Fruit fly (Drosophila melanogaster) whole organism, embryonic: Measurements from ENCODE around the gene CG12511.

Experiments
- ATbp ChIP-seq: fragments of 200-800 bp; sonication (Bioruptor generic); optimal IDR thresholded peaks from 2 replicates; lab custom pipeline; 2017; ENCODE audit warnings: missing biosample characterization, mild to moderate bottlenecking, missing genetic modification characterization, missing genetic modification reagents
- Atf3 ChIP-seq: fragments of 200-800 bp; sonication (Bioruptor generic); optimal IDR thresholded peaks from 3 replicates; lab custom pipeline; 2016; ENCODE audit warnings: missing biosample characterization, missing genetic modification characterization
- Atf6 ChIP-seq: fragments of 200-800 bp; sonication (Bioruptor generic); IDR thresholded peaks from 2 replicates; pipeline ENCODE4 v1.3.6; 2022; ENCODE audit warnings: missing biosample characterization, missing genetic modification characterization
- Bgb ChIP-seq: fragments of 200-800 bp; sonication (Bioruptor generic); IDR thresholded peaks from 2 replicates; pipeline ENCODE4 v1.3.6; 2022; ENCODE audit warnings: missing biosample characterization, missing genetic modification characterization; ENCODE audit not compliant: partially characterized antibody
- CG10959 ChIP-seq: fragments of 200-800 bp; sonication (Bioruptor generic); IDR thresholded peaks from 2 replicates; pipeline ENCODE4 v1.3.6; 2022; ENCODE audit warnings: missing biosample characterization, missing genetic modification characterization
- CG11398 ChIP-seq: fragments of 200-800 bp; sonication (Bioruptor generic); optimal IDR thresholded peaks from 2 replicates; lab custom pipeline; 2016; ENCODE audit warnings: missing biosample characterization, missing genetic modification characterization
- CG15011 ChIP-seq: fragments of 200-800 bp; sonication (Bioruptor generic); optimal IDR thresholded peaks from 3 replicates; lab custom pipeline; 2018; ENCODE audit warnings: missing biosample characterization, mild to moderate bottlenecking, missing genetic modification characterization
- CG15073 ChIP-seq: fragments of 200-800 bp; sonication (Bioruptor generic); optimal IDR thresholded peaks from 2 replicates; lab custom pipeline; 2016; ENCODE audit warnings: missing biosample characterization, missing genetic modification characterization
- CG15696 ChIP-seq: fragments of 200-800 bp; sonication (Bioruptor generic); optimal IDR thresholded peaks from 2 replicates; lab custom pipeline; 2019; ENCODE audit warnings: missing biosample characterization, mild to moderate bottlenecking, missing genetic modification characterization, moderate library complexity
- CG17186 ChIP-seq: fragments of 200-800 bp; sonication (Bioruptor generic); optimal IDR thresholded peaks from 3 replicates; lab custom pipeline; 2017; ENCODE audit warnings: missing biosample characterization, missing genetic modification reagents, missing genetic modification characterization
- CG1832 ChIP-seq: fragments of 200-800 bp; sonication (Bioruptor generic); optimal IDR thresholded peaks from 2 replicates; lab custom pipeline; 2017; ENCODE audit warnings: missing biosample characterization, mild to moderate bottlenecking, missing genetic modification characterization, inconsistent platforms
- CG32772 ChIP-seq: fragments of 200-800 bp; sonication (Bioruptor generic); IDR thresholded peaks from 2 replicates; pipeline ENCODE4 v1.3.6; 2022; ENCODE audit warnings: missing biosample characterization, missing genetic modification characterization
- CG3407 ChIP-seq: fragments of 200-800 bp; sonication (Bioruptor generic); optimal IDR thresholded peaks from 2 replicates; lab custom pipeline; 2018; ENCODE audit warnings: missing biosample characterization, mild to moderate bottlenecking, missing genetic modification characterization
- CG43689 ChIP-seq: fragments of 200-800 bp; sonication (Bioruptor generic); IDR thresholded peaks from 2 replicates; pipeline ENCODE4 v1.3.6; 2022; ENCODE audit warnings: missing biosample characterization, missing genetic modification characterization
- CG4404 ChIP-seq: fragments of 200-800 bp; sonication (Bioruptor generic); IDR thresholded peaks from 2 replicates; pipeline ENCODE4 v1.3.6; 2022; ENCODE audit warnings: missing biosample characterization, missing genetic modification characterization
- CG5180 ChIP-seq: fragments of 200-800 bp; sonication (Bioruptor generic); optimal IDR thresholded peaks from 3 replicates; lab custom pipeline; 2017; ENCODE audit warnings: missing biosample characterization, missing genetic modification characterization, mild to moderate bottlenecking, moderate library complexity, missing genetic modification reagents
- CG5245 ChIP-seq: fragments of 200-800 bp; sonication (Bioruptor generic); optimal IDR thresholded peaks from 3 replicates; lab custom pipeline; 2016; ENCODE audit warnings: missing biosample characterization, missing genetic modification characterization
- CG6272 ChIP-seq: fragments of 200-800 bp; sonication (Bioruptor generic); IDR thresholded peaks from 2 replicates; pipeline ENCODE4 v1.3.6; 2022; ENCODE audit warnings: missing biosample characterization, missing genetic modification characterization
- CG6854 ChIP-seq: fragments of 200-800 bp; sonication (Bioruptor generic); optimal IDR thresholded peaks from 3 replicates; lab custom pipeline; 2017; ENCODE audit warnings: missing biosample characterization, mild to moderate bottlenecking, missing genetic modification characterization
- CG7786 ChIP-seq: fragments of 200-800 bp; sonication (Bioruptor generic); optimal IDR thresholded peaks from 2 replicates; lab custom pipeline; 2016; ENCODE audit warnings: missing biosample characterization, missing genetic modification characterization
- CG8290 ChIP-seq, 3 experiments: fragments of 200-800 bp; sonication (Bioruptor generic); optimal IDR thresholded peaks; 2 replicates each; lab custom pipeline; 2016 to 2019; ENCODE audit warnings: missing biosample characterization in 3 of 3, missing genetic modification characterization in 3 of 3, mild to moderate bottlenecking in 2 of 3, moderate library complexity in 1 of 3
- CTCF ChIP-seq: fragments of 200-800 bp; sonication (Bioruptor generic); optimal IDR thresholded peaks from 2 replicates; lab custom pipeline; 2017; ENCODE audit warnings: missing biosample characterization, mild to moderate bottlenecking, missing genetic modification characterization, moderate library complexity
- CoRest ChIP-seq: fragments of 200-800 bp; sonication (Bioruptor generic); optimal IDR thresholded peaks from 3 replicates; lab custom pipeline; 2018; ENCODE audit warnings: missing biosample characterization, mild to moderate bottlenecking, missing genetic modification characterization, moderate library complexity
- D ChIP-seq, 2 experiments: fragments of 200-800 bp in 1 of 2; fragments of >200 bp in 1 of 2; sonication (Bioruptor generic) in 1 of 2; optimal IDR thresholded peaks; 2 replicates in 1 of 2; 3 replicates in 1 of 2; lab custom pipeline; 2017; ENCODE audit warnings: mild to moderate bottlenecking in 1 of 2, missing biosample characterization in 1 of 2, missing genetic modification characterization in 1 of 2, missing genetic modification reagents in 1 of 2
- HLHmδ ChIP-seq: fragments of 200-800 bp; sonication (Bioruptor generic); optimal IDR thresholded peaks from 2 replicates; lab custom pipeline; 2018; ENCODE audit warnings: missing biosample characterization, mild to moderate bottlenecking, missing genetic modification characterization, moderate library complexity
- Hmr ChIP-seq: fragments of 200-800 bp; sonication (Bioruptor generic); optimal IDR thresholded peaks from 3 replicates; lab custom pipeline; 2017; ENCODE audit warnings: mild to moderate bottlenecking, missing biosample characterization, missing genetic modification reagents, missing genetic modification characterization
- Hsf ChIP-seq: fragments of 200-800 bp; sonication (Bioruptor generic); optimal IDR thresholded peaks from 3 replicates; lab custom pipeline; 2016; ENCODE audit warnings: missing biosample characterization, missing genetic modification characterization
- Rfx ChIP-seq: fragments of 200-800 bp; sonication (Bioruptor generic); IDR thresholded peaks from 2 replicates; pipeline ENCODE4 v1.3.6; 2022; ENCODE audit warnings: missing biosample characterization, missing genetic modification characterization
- Six4 ChIP-seq: fragments of 200-800 bp; sonication (Bioruptor generic); optimal IDR thresholded peaks from 2 replicates; lab custom pipeline; 2016; ENCODE audit warnings: missing biosample characterization, missing genetic modification characterization
- TFAM ChIP-seq: fragments of 200-800 bp; sonication (Bioruptor generic); optimal IDR thresholded peaks from 2 replicates; lab custom pipeline; 2017; ENCODE audit warnings: missing biosample characterization, missing genetic modification characterization, inconsistent platforms
- Trl ChIP-seq, 3 experiments: fragments of >200 bp in 2 of 3; fragments of 200-800 bp in 1 of 3; sonication (Bioruptor generic) in 1 of 3; optimal IDR thresholded peaks; 2 replicates in 1 of 3; 3 replicates in 2 of 3; lab custom pipeline; 2016 to 2017; ENCODE audit warnings: missing biosample characterization in 1 of 3, missing genetic modification characterization in 1 of 3
- al ChIP-seq: fragments of 200-800 bp; sonication (Bioruptor generic); IDR thresholded peaks from 2 replicates; pipeline ENCODE4 v1.3.6; 2022; ENCODE audit warnings: missing biosample characterization, missing genetic modification characterization
- ato ChIP-seq: fragments of 200-800 bp; sonication (Bioruptor generic); IDR thresholded peaks from 2 replicates; pipeline ENCODE4 v1.3.6; 2022; ENCODE audit warnings: missing biosample characterization, missing genetic modification characterization; ENCODE audit not compliant: partially characterized antibody
- bigmax ChIP-seq: fragments of 200-800 bp; sonication (Bioruptor generic); optimal IDR thresholded peaks from 2 replicates; lab custom pipeline; 2018; ENCODE audit warnings: missing biosample characterization, mild to moderate bottlenecking, missing genetic modification characterization
- cas ChIP-seq: fragments of 200-800 bp; sonication (Bioruptor generic); IDR thresholded peaks from 2 replicates; pipeline ENCODE4 v1.3.6; 2022; ENCODE audit warnings: missing biosample characterization, missing genetic modification characterization
- cato ChIP-seq: fragments of 200-800 bp; sonication (Bioruptor generic); optimal IDR thresholded peaks from 2 replicates; lab custom pipeline; 2016; ENCODE audit warnings: missing biosample characterization, missing genetic modification characterization, borderline replicate concordance
- chm ChIP-seq: fragments of 200-800 bp; sonication (Bioruptor generic); IDR thresholded peaks from 2 replicates; pipeline ENCODE4 v1.3.6; 2022; ENCODE audit warnings: missing biosample characterization, missing genetic modification characterization
- chn ChIP-seq: fragments of 200-800 bp; sonication (Bioruptor generic); optimal IDR thresholded peaks from 2 replicates; lab custom pipeline; 2016; ENCODE audit warnings: missing biosample characterization, missing genetic modification characterization
- cwo ChIP-seq: fragments of 200-800 bp; sonication (Bioruptor generic); optimal IDR thresholded peaks from 3 replicates; lab custom pipeline; 2017; ENCODE audit warnings: missing biosample characterization, missing genetic modification characterization, mild to moderate bottlenecking, moderate library complexity, missing genetic modification reagents
- eve ChIP-seq, 2 experiments: fragments of >200 bp; optimal IDR thresholded peaks; 2 replicates each; lab custom pipeline; 2017; ENCODE audit warnings: missing biosample characterization in 2 of 2, missing genetic modification characterization in 2 of 2
- grau ChIP-seq: fragments of 200-800 bp; optimal IDR thresholded peaks from 3 replicates; lab custom pipeline; 2019; ENCODE audit warnings: missing biosample characterization, mild to moderate bottlenecking, missing genetic modification characterization, moderate library complexity
- insv ChIP-seq, 2 experiments: fragments of 200-800 bp; sonication (Bioruptor generic); optimal IDR thresholded peaks; 3 replicates each; lab custom pipeline; 2016 to 2018; ENCODE audit warnings: missing biosample characterization in 2 of 2, missing genetic modification characterization in 2 of 2
- jumu ChIP-seq: fragments of 200-800 bp; sonication (Bioruptor generic); optimal IDR thresholded peaks from 3 replicates; lab custom pipeline; 2016; ENCODE audit warnings: missing biosample characterization, missing genetic modification characterization
- mam ChIP-seq: fragments of 200-800 bp; sonication (Bioruptor generic); optimal IDR thresholded peaks from 3 replicates; lab custom pipeline; 2016; ENCODE audit warnings: missing biosample characterization, missing genetic modification characterization
- p53 ChIP-seq: fragments of 200-800 bp; sonication (Bioruptor generic); optimal IDR thresholded peaks from 2 replicates; lab custom pipeline; 2016; ENCODE audit warnings: missing biosample characterization, missing genetic modification characterization
- pnt ChIP-seq: fragments of 200-800 bp; sonication (Bioruptor generic); optimal IDR thresholded peaks from 3 replicates; lab custom pipeline; 2016; ENCODE audit warnings: missing biosample characterization, missing genetic modification characterization
- prd ChIP-seq, 3 experiments: fragments of >200 bp in 2 of 3; fragments of 200-800 bp in 1 of 3; sonication (Bioruptor generic) in 1 of 3; optimal IDR thresholded peaks in 2 of 3; IDR thresholded peaks in 1 of 3; 2 replicates in 2 of 3; 3 replicates in 1 of 3; pipeline versions ENCODE4 v1.3.6 to Lab custom; 2017 to 2022; ENCODE audit warnings: missing biosample characterization in 1 of 3, missing genetic modification characterization in 1 of 3
- ssp ChIP-seq: fragments of 200-800 bp; sonication (Bioruptor generic); IDR thresholded peaks from 2 replicates; pipeline ENCODE4 v1.3.6; 2022; ENCODE audit warnings: missing biosample characterization, missing genetic modification characterization
- stc ChIP-seq: fragments of 200-800 bp; sonication (Bioruptor generic); IDR thresholded peaks from 2 replicates; pipeline ENCODE4 v1.3.6; 2022; ENCODE audit warnings: missing biosample characterization, missing genetic modification characterization
- usp ChIP-seq: fragments of >200 bp; optimal IDR thresholded peaks from 2 replicates; lab custom pipeline; 2017; ENCODE audit warnings: missing biosample characterization, missing genetic modification characterization

The CG12511 gene

dm6 chr2L:5724521-5725023 is 46.2 kb downstream of the CG12511 start, which contains the start of gene CG11030:
Gene CG11030 (plus strand): TSS chr2L:5724656.
- no peak for TF ChIP-seq CoRest
- TF ChIP-seq CG5180 (GFP tag; lab: Kevin White, UChicago), result no peak
- TF ChIP-seq Hsf (GFP tag; lab: Kevin White, UChicago), result no peak
- TF ChIP-seq eve (GFP tag; optimal IDR thresholded peaks at IDR 0.05; lab: Kevin White, UChicago), result no peak
- peak; percentile 32; the same call in 1 of the 2 replicates for TF ChIP-seq al (GFP tag; lab: Robert Waterston, UW)
- no peak for TF ChIP-seq bigmax
- TF ChIP-seq Bgb (GFP tag; lab: Robert Waterston, UW), result peak; percentile 100
- TF ChIP-seq CG7786 (GFP tag; lab: Kevin White, UChicago), result no peak
- TF ChIP-seq CG11398, result no peak
- no peak for TF ChIP-seq usp (GFP tag; lab: Kevin White, UChicago)
- 0 out of 2 replicates have a peak, but pooled peaks have one; percentile 13 for TF ChIP-seq Atf6
- TF ChIP-seq chn, result no peak
- no peak for TF ChIP-seq p53 (GFP tag; lab: Kevin White, UChicago)
- TF ChIP-seq stc (GFP tag; lab: Robert Waterston, UW), result no peak
- no peak for TF ChIP-seq CTCF (GFP tag; lab: Kevin White, UChicago)
- no peak for TF ChIP-seq CG3407 (GFP tag; lab: Kevin White, UChicago)
- no peak for TF ChIP-seq Six4 (GFP tag; lab: Kevin White, UChicago)
- TF ChIP-seq CG15073, result no peak
- TF ChIP-seq chm (GFP tag; lab: Robert Waterston, UW), result peak; percentile 71
- no peak for TF ChIP-seq grau (tag; lab: Kevin White, UChicago)
- peak in 1 of 2 experiments; percentile 12 for TF ChIP-seq Trl (optimal IDR thresholded peaks at IDR 0.05; lab: Kevin White, UChicago)
- TF ChIP-seq Trl (GFP tag; optimal IDR thresholded peaks at IDR 0.05; lab: Kevin White, UChicago), result no peak
- no peak for TF ChIP-seq prd (optimal IDR thresholded peaks at IDR 0.05; lab: Kevin White, UChicago)
- TF ChIP-seq prd (GFP tag; IDR thresholded peaks at IDR 0.05; lab: Robert Waterston, UW), result no peak; the same call in 2 of the 3 replicates
- TF ChIP-seq HLHmδ (GFP tag; lab: Kevin White, UChicago), result peak; percentile 26
- TF ChIP-seq pnt (GFP tag; lab: Kevin White, UChicago), result no peak
- TF ChIP-seq CG1832, result no peak
- TF ChIP-seq Atf3 (GFP tag; lab: Kevin White, UChicago), result no peak
- no peak for TF ChIP-seq ssp
- TF ChIP-seq cwo (GFP tag; lab: Kevin White, UChicago), result no peak
- TF ChIP-seq mam (GFP tag; lab: Kevin White, UChicago), result no peak
- TF ChIP-seq CG15011 (GFP tag; lab: Kevin White, UChicago), result no peak
- no peak for TF ChIP-seq CG5245 (GFP tag; lab: Kevin White, UChicago)
- TF ChIP-seq CG6854 (GFP tag; lab: Kevin White, UChicago), result no peak
- no peak for TF ChIP-seq D (optimal IDR thresholded peaks at IDR 0.05; lab: Kevin White, UChicago)
- TF ChIP-seq D (GFP tag; optimal IDR thresholded peaks at IDR 0.05; lab: Kevin White, UChicago), result no peak
- no peak for TF ChIP-seq CG17186 (GFP tag; lab: Kevin White, UChicago)
- TF ChIP-seq CG10959 (GFP tag; lab: Robert Waterston, UW), result no peak
- TF ChIP-seq insv (GFP tag; optimal IDR thresholded peaks at IDR 0.05; lab: Kevin White, UChicago), result no peak
- no peak for TF ChIP-seq ATbp (GFP tag; lab: Kevin White, UChicago)
- no peak for TF ChIP-seq TFAM (GFP tag; lab: Kevin White, UChicago)
- peak; percentile 73 for TF ChIP-seq CG6272 (GFP tag; lab: Robert Waterston, UW)
- TF ChIP-seq CG4404 (GFP tag; lab: Robert Waterston, UW), result no peak
- no peak for TF ChIP-seq CG8290 (GFP tag; optimal IDR thresholded peaks at IDR 0.05; lab: Kevin White, UChicago)
- TF ChIP-seq CG8290 (tag; optimal IDR thresholded peaks at IDR 0.05; lab: Kevin White, UChicago), result no peak
- no peak for TF ChIP-seq cas (GFP tag; lab: Robert Waterston, UW)
- TF ChIP-seq Rfx (GFP tag; lab: Robert Waterston, UW), result peak; percentile 68
- no peak for TF ChIP-seq CG15696
- TF ChIP-seq Hmr (GFP tag; lab: Kevin White, UChicago), result peak; percentile 2
- TF ChIP-seq CG32772 (GFP tag; lab: Robert Waterston, UW), result no peak
- TF ChIP-seq ato, result peak; percentile 100
- TF ChIP-seq CG43689 (GFP tag; lab: Robert Waterston, UW), result no peak
- TF ChIP-seq jumu (GFP tag; lab: Kevin White, UChicago), result no peak
- TF ChIP-seq cato, result no peak
